Worm (Caenorhabditis elegans) whole organism, L2 larva: ENCODE results near the gene B0303.7.

ENCODE experiments used
- F13H6.1 ChIP-seq: sonication (generic microtip); optimal IDR thresholded peaks from 2 replicates; lab custom pipeline; 2016; ENCODE audit warnings: missing genetic modification characterization, missing compliant biosample characterization
- Y55F3AM.14 ChIP-seq: fragments of 200-800 bp; sonication (Bioruptor generic); optimal IDR thresholded peaks from 2 replicates; lab custom pipeline; 2018; ENCODE audit warnings: mild to moderate bottlenecking, missing genetic modification characterization, missing compliant biosample characterization
- aly-2 ChIP-seq: fragments of 150-350 bp; optimal IDR thresholded peaks from 2 replicates; lab custom pipeline; 2014; ENCODE audit warnings: missing biosample characterization, missing genetic modification characterization
- ceh-82 ChIP-seq: fragments of 150-350 bp; optimal IDR thresholded peaks from 2 replicates; lab custom pipeline; 2014; ENCODE audit warnings: missing biosample characterization, missing genetic modification characterization
- egl-27 ChIP-seq: sonication (generic microtip); optimal IDR thresholded peaks from 3 replicates; lab custom pipeline; 2017; ENCODE audit warnings: missing biosample characterization, missing genetic modification reagents, missing genetic modification characterization
- elt-1 ChIP-seq: fragments of 150-350 bp; optimal IDR thresholded peaks from 2 replicates; lab custom pipeline; 2014; ENCODE audit warnings: missing biosample characterization, missing genetic modification characterization
- lin-13 ChIP-seq: fragments of 150-350 bp; optimal IDR thresholded peaks from 2 replicates; lab custom pipeline; 2014; ENCODE audit warnings: missing biosample characterization, missing genetic modification reagents, missing genetic modification characterization
- zag-1 ChIP-seq: fragments of 150-350 bp; optimal IDR thresholded peaks from 2 replicates; lab custom pipeline; 2014; ENCODE audit warnings: missing biosample characterization, missing genetic modification characterization
- ztf-11 ChIP-seq: sonication (generic microtip); optimal IDR thresholded peaks from 2 replicates; lab custom pipeline; 2017; ENCODE audit warnings: missing biosample characterization, missing genetic modification characterization

DNA sequence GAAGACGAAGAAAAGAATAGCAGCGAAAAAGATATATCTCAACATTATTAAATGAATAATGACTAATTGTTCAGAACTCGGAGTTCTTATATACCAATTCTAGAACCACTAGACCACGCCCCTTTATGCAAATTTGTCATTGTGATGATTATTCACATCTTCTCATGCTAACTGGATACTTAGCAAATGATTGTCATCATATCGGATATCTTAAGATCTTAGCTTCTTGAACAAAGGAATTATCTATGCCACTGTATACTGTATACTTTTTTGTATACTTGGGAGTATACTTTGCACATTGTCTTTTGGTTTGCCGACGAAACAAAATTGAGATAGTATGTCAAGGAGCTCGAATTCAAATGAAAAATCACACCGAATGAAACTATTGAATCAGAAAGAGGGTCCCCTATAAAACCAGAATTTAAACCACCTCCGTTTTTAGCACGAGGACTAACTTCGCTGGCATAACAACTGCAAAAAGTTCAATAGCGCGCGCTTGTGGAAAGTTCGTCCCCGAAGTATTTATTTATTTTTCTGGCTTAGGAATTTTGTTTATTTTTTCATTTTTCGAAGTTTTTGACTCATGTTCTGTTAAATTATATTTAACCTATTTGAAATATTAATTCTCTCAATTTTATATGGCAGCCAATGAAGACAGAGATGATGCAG, 7.0 kb downstream of the B0303.7 start, which contains the start of the genes sdz-1 and vps-33.1:
- TF ChIP-seq F13H6.1 (tag; lab: Kevin White, UChicago): no peak
- TF ChIP-seq egl-27: no peak
- no peak for TF ChIP-seq aly-2 (tag; lab: Kevin White, UChicago)
- TF ChIP-seq lin-13 (GFP tag; lab: Kevin White, UChicago): peak; percentile 43
- no peak for TF ChIP-seq elt-1 (tag; lab: Kevin White, UChicago)
- no peak for TF ChIP-seq ztf-11
- no peak for TF ChIP-seq ceh-82 (tag; lab: Kevin White, UChicago)
- TF ChIP-seq Y55F3AM.14: no peak
- TF ChIP-seq zag-1: no peak
